Fruit fly (Drosophila melanogaster): ENCODE measurements around the gene cm.
A peak's percentile ranks its signal among the peaks of the same experiment; 100 is the strongest.

The cm gene

dm6 chrX:7014931-7015428, 4.0 kb upstream of the cm start (continued):
- TF ChIP-seq pita (GFP tag; optimal IDR thresholded peaks at IDR 0.05) (peak; percentile 18), CG7786 (GFP tag; optimal IDR thresholded peaks at IDR 0.05) (peak; percentile 12), ap (GFP tag; IDR thresholded peaks at IDR 0.05) (no peak), cas (GFP tag; IDR thresholded peaks at IDR 0.05) (no peak), CG1024 (GFP tag; IDR thresholded peaks at IDR 0.05) (0 out of 2 replicates have a peak, but pooled peaks have one; percentile 3), CG15011 (GFP tag; optimal IDR thresholded peaks at IDR 0.05) (no peak), CG11504 (tag; optimal IDR thresholded peaks at IDR 0.05) (peak; percentile 61), YL-1 (GFP tag; optimal IDR thresholded peaks at IDR 0.05) (peak; percentile 7), sob (GFP tag; IDR thresholded peaks at IDR 0.05) (peak; percentile 59), CG11247 (GFP tag; IDR thresholded peaks at IDR 0.05) (peak; percentile 44; the same call in 1 of the 2 replicates), hth (optimal IDR thresholded peaks at IDR 0.05) (no peak), BEAF-32 (GFP tag; optimal IDR thresholded peaks at IDR 0.05) (peak; percentile 73), HLH3B (GFP tag; IDR thresholded peaks at IDR 0.05) (peak; percentile 38; the same call in 1 of the 2 replicates), CG12659 (GFP tag; optimal IDR thresholded peaks at IDR 0.05) (peak; percentile 70), CG14014 (GFP tag; IDR thresholded peaks at IDR 0.05) (peak; percentile 52; the same call in 1 of the 2 replicates), gt (GFP tag; IDR thresholded peaks at IDR 0.05) (no peak), pho (GFP tag; optimal IDR thresholded peaks at IDR 0.05) (peak; percentile 6), Sox100B (GFP tag; optimal IDR thresholded peaks at IDR 0.05) (peak; percentile 14), Nf-YA (GFP tag; IDR thresholded peaks at IDR 0.05) (peak; percentile 35; the same call in 1 of the 2 replicates), E2f2 (GFP tag; IDR thresholded peaks at IDR 0.05) (peak; percentile 94), Antp (GFP tag; optimal IDR thresholded peaks at IDR 0.05) (peak; percentile 68), trem (tag; optimal IDR thresholded peaks at IDR 0.05) (peak; percentile 48), CG6813 (GFP tag; optimal IDR thresholded peaks at IDR 0.05) (no peak), CG17829 (tag; optimal IDR thresholded peaks at IDR 0.05) (peak; percentile 42), Ets65A (GFP tag) (peak; percentile 96), nmo (GFP tag; optimal IDR thresholded peaks at IDR 0.05) (peak; percentile 68), Doc3 (GFP tag; IDR thresholded peaks at IDR 0.05; ENCODE audit: partially characterized antibody) (peak; percentile 42; the same call in 1 of the 3 replicates), CG31224 (GFP tag; IDR thresholded peaks at IDR 0.05) (no peak), eyg (GFP tag; optimal IDR thresholded peaks at IDR 0.05) (no peak), ttk (GFP tag; IDR thresholded peaks at IDR 0.05) (no peak), CG43689 (GFP tag; IDR thresholded peaks at IDR 0.05) (0 out of 2 replicates have a peak, but pooled peaks have one; percentile 7), lbe (GFP tag; optimal IDR thresholded peaks at IDR 0.05) (no peak), hkb (optimal IDR thresholded peaks at IDR 0.05) (no peak), hkb (GFP tag; IDR thresholded peaks at IDR 0.05) (peak; percentile 74), CG15073 (GFP tag; optimal IDR thresholded peaks at IDR 0.05) (no peak), CG14050 (GFP tag; IDR thresholded peaks at IDR 0.05) (peak; percentile 28; the same call in 2 of the 3 replicates), Blimp-1 (GFP tag; optimal IDR thresholded peaks at IDR 0.05) (peak; percentile 31), Abd-B (GFP tag; optimal IDR thresholded peaks at IDR 0.05) (peak; percentile 48), ase (GFP tag; IDR thresholded peaks at IDR 0.05) (peak; percentile 50; the same call in 1 of the 3 replicates), Sry-β (GFP tag; optimal IDR thresholded peaks at IDR 0.05) (no peak), Bdp1 (GFP tag; optimal IDR thresholded peaks at IDR 0.05) (no peak), CG3847 (GFP tag; IDR thresholded peaks at IDR 0.05) (peak; percentile 44), CG1832 (GFP tag; optimal IDR thresholded peaks at IDR 0.05) (no peak), CG15601 (tag; optimal IDR thresholded peaks at IDR 0.05) (peak; percentile 20), Hr3 (GFP tag; optimal IDR thresholded peaks at IDR 0.05) (peak; percentile 10), tin (GFP tag; optimal IDR thresholded peaks at IDR 0.05) (peak; percentile 41), CG17186 (GFP tag; optimal IDR thresholded peaks at IDR 0.05) (peak; percentile 63), HmgD (GFP tag; optimal IDR thresholded peaks at IDR 0.05) (peak; percentile 48), sd (tag; optimal IDR thresholded peaks at IDR 0.05) (no peak), CG11560 (tag; IDR thresholded peaks at IDR 0.05) (peak; percentile 91), pfk (GFP tag; optimal IDR thresholded peaks at IDR 0.05) (no peak)
